Fruit fly (Drosophila melanogaster) whole organism, embryonic: ENCODE results near the gene ash1.

Experiments
- Atf-2 ChIP-seq: fragments of 200-800 bp; sonication (Bioruptor generic); optimal IDR thresholded peaks from 2 replicates; lab custom pipeline; 2016; ENCODE audit warnings: missing biosample characterization, missing genetic modification characterization
- CG10366 ChIP-seq: fragments of 200-800 bp; sonication (Bioruptor generic); IDR thresholded peaks from 2 replicates; pipeline ENCODE4 v1.3.6; 2022; ENCODE audit warnings: missing biosample characterization, missing genetic modification characterization
- CG12769 ChIP-seq: fragments of 200-800 bp; sonication (Bioruptor generic); optimal IDR thresholded peaks from 2 replicates; lab custom pipeline; 2019; ENCODE audit warnings: missing biosample characterization, mild to moderate bottlenecking, missing genetic modification characterization, moderate library complexity
- CG16815 ChIP-seq: fragments of 200-800 bp; sonication (Bioruptor generic); optimal IDR thresholded peaks from 3 replicates; lab custom pipeline; 2017; ENCODE audit warnings: missing biosample characterization, mild to moderate bottlenecking, missing genetic modification characterization
- CG17328 ChIP-seq: fragments of 200-800 bp; sonication (Bioruptor generic); IDR thresholded peaks from 2 replicates; pipeline ENCODE4 v1.3.6; 2022; ENCODE audit warnings: missing biosample characterization, missing genetic modification characterization
- CG17912 ChIP-seq: fragments of 200-800 bp; sonication (Bioruptor generic); optimal IDR thresholded peaks from 2 replicates; lab custom pipeline; 2018; ENCODE audit warnings: missing biosample characterization, mild to moderate bottlenecking, missing genetic modification characterization
- CG18599 ChIP-seq: fragments of 200-800 bp; sonication (Bioruptor generic); optimal IDR thresholded peaks from 3 replicates; lab custom pipeline; 2017; ENCODE audit warnings: missing biosample characterization, missing genetic modification characterization, mild to moderate bottlenecking, moderate library complexity, missing genetic modification reagents
- CG31388 ChIP-seq: fragments of 200-800 bp; sonication (Bioruptor generic); optimal IDR thresholded peaks from 2 replicates; lab custom pipeline; 2016; ENCODE audit warnings: missing biosample characterization, missing genetic modification characterization
- CG3281 ChIP-seq: fragments of 200-800 bp; sonication (Bioruptor generic); optimal IDR thresholded peaks from 3 replicates; lab custom pipeline; 2017; ENCODE audit warnings: missing biosample characterization, mild to moderate bottlenecking, missing genetic modification characterization
- CG4404 ChIP-seq: fragments of 200-800 bp; sonication (Bioruptor generic); IDR thresholded peaks from 2 replicates; pipeline ENCODE4 v1.3.6; 2022; ENCODE audit warnings: missing biosample characterization, missing genetic modification characterization
- CG4820 ChIP-seq: fragments of 200-800 bp; sonication (Bioruptor generic); optimal IDR thresholded peaks from 3 replicates; lab custom pipeline; 2016; ENCODE audit warnings: missing biosample characterization, missing genetic modification characterization
- CG6272 ChIP-seq: fragments of 200-800 bp; sonication (Bioruptor generic); IDR thresholded peaks from 2 replicates; pipeline ENCODE4 v1.3.6; 2022; ENCODE audit warnings: missing biosample characterization, missing genetic modification characterization
- CG8089 ChIP-seq: fragments of 200-800 bp; sonication (Bioruptor generic); optimal IDR thresholded peaks from 3 replicates; lab custom pipeline; 2016; ENCODE audit warnings: missing biosample characterization, missing genetic modification characterization
- CG8281 ChIP-seq: fragments of 200-800 bp; sonication (Bioruptor generic); optimal IDR thresholded peaks from 2 replicates; lab custom pipeline; 2018; ENCODE audit warnings: missing biosample characterization, mild to moderate bottlenecking, missing genetic modification characterization, moderate library complexity
- CG8478 ChIP-seq: fragments of >200 bp; optimal IDR thresholded peaks from 2 replicates; lab custom pipeline; 2018
- CoRest ChIP-seq: fragments of 200-800 bp; sonication (Bioruptor generic); optimal IDR thresholded peaks from 3 replicates; lab custom pipeline; 2018; ENCODE audit warnings: missing biosample characterization, mild to moderate bottlenecking, missing genetic modification characterization, moderate library complexity
- Fer3 ChIP-seq: fragments of 200-800 bp; sonication (Bioruptor generic); optimal IDR thresholded peaks from 2 replicates; lab custom pipeline; 2018; ENCODE audit warnings: missing biosample characterization, mild to moderate bottlenecking, missing genetic modification characterization, moderate library complexity
- GATAe ChIP-seq: fragments of 200-800 bp; sonication (Bioruptor generic); conservative IDR thresholded peaks from 2 replicates; pipeline ENCODE4 v1.3.6; 2022; ENCODE audit warnings: missing biosample characterization, missing genetic modification characterization
- H15 ChIP-seq: fragments of 200-800 bp; sonication (Bioruptor generic); IDR thresholded peaks from 3 replicates; pipeline ENCODE4 v1.3.6; 2022; ENCODE audit warnings: missing biosample characterization, missing genetic modification characterization
- HLH4C ChIP-seq: fragments of 200-800 bp; sonication (Bioruptor generic); IDR thresholded peaks from 3 replicates; pipeline ENCODE4 v1.3.6; 2022; ENCODE audit warnings: missing biosample characterization, missing genetic modification characterization; ENCODE audit not compliant: partially characterized antibody
- HLH54F ChIP-seq: fragments of 200-800 bp; sonication (Bioruptor generic); optimal IDR thresholded peaks from 3 replicates; lab custom pipeline; 2016; ENCODE audit warnings: missing biosample characterization, missing genetic modification characterization
- Hmr ChIP-seq: fragments of 200-800 bp; sonication (Bioruptor generic); optimal IDR thresholded peaks from 3 replicates; lab custom pipeline; 2017; ENCODE audit warnings: mild to moderate bottlenecking, missing biosample characterization, missing genetic modification reagents, missing genetic modification characterization
- Mrtf ChIP-seq: fragments of 200-800 bp; sonication (Bioruptor generic); IDR thresholded peaks from 3 replicates; pipeline ENCODE4 v1.3.6; 2022; ENCODE audit warnings: missing biosample characterization, missing genetic modification characterization
- NC2α ChIP-seq: fragments of 200-800 bp; sonication (Bioruptor generic); optimal IDR thresholded peaks from 2 replicates; lab custom pipeline; 2016; ENCODE audit warnings: missing biosample characterization, missing genetic modification characterization
- Neu2 ChIP-seq: fragments of 200-800 bp; sonication (Bioruptor generic); optimal IDR thresholded peaks from 3 replicates; lab custom pipeline; 2016; ENCODE audit warnings: missing biosample characterization, missing genetic modification characterization, borderline replicate concordance
- NfI ChIP-seq: fragments of 200-800 bp; sonication (Bioruptor generic); optimal IDR thresholded peaks from 3 replicates; lab custom pipeline; 2018; ENCODE audit warnings: missing biosample characterization, mild to moderate bottlenecking, missing genetic modification characterization, moderate library complexity
- Rx ChIP-seq: fragments of 200-800 bp; sonication (Bioruptor generic); IDR thresholded peaks from 2 replicates; pipeline ENCODE4 v1.3.6; 2022; ENCODE audit warnings: missing biosample characterization, missing genetic modification characterization
- Sin3A ChIP-seq: fragments of >200 bp; optimal IDR thresholded peaks from 2 replicates; lab custom pipeline; 2018
- Spps ChIP-seq: fragments of 200-800 bp; sonication (Bioruptor generic); optimal IDR thresholded peaks from 2 replicates; lab custom pipeline; 2018; ENCODE audit warnings: missing biosample characterization, mild to moderate bottlenecking, missing genetic modification characterization
- Vsx1 ChIP-seq: fragments of 200-800 bp; sonication (Bioruptor generic); optimal IDR thresholded peaks from 2 replicates; lab custom pipeline; 2017; ENCODE audit warnings: missing biosample characterization, mild to moderate bottlenecking, missing genetic modification characterization, missing genetic modification reagents
- amos ChIP-seq: fragments of 200-800 bp; sonication (Bioruptor generic); IDR thresholded peaks from 2 replicates; pipeline ENCODE4 v1.3.6; 2022; ENCODE audit warnings: missing biosample characterization, missing genetic modification characterization; ENCODE audit not compliant: partially characterized antibody
- aop ChIP-seq: fragments of 200-800 bp; sonication (Bioruptor generic); IDR thresholded peaks from 2 replicates; pipeline ENCODE4 v1.3.6; 2022; ENCODE audit warnings: missing biosample characterization, missing genetic modification characterization
- chif ChIP-seq, 2 experiments: fragments of 200-800 bp; sonication (Bioruptor generic); optimal IDR thresholded peaks; 3 replicates each; lab custom pipeline; 2016; ENCODE audit warnings: missing biosample characterization in 2 of 2, missing genetic modification characterization in 2 of 2
- crc ChIP-seq: fragments of 200-800 bp; sonication (Bioruptor generic); optimal IDR thresholded peaks from 2 replicates; lab custom pipeline; 2016; ENCODE audit warnings: missing biosample characterization, missing genetic modification characterization
- dan ChIP-seq: fragments of 200-800 bp; sonication (Bioruptor generic); IDR thresholded peaks from 2 replicates; pipeline ENCODE4 v1.3.6; 2022; ENCODE audit warnings: missing biosample characterization, missing genetic modification characterization
- dimm ChIP-seq: fragments of 200-800 bp; sonication (Bioruptor generic); IDR thresholded peaks from 2 replicates; pipeline ENCODE4 v1.3.6; 2022; ENCODE audit warnings: missing biosample characterization, missing genetic modification characterization
- dpn ChIP-seq, 2 experiments: fragments of 200-800 bp; sonication (Bioruptor generic); optimal IDR thresholded peaks; 3 replicates each; lab custom pipeline; 2016; ENCODE audit warnings: missing biosample characterization in 2 of 2, missing genetic modification characterization in 2 of 2
- eyg ChIP-seq: fragments of 200-800 bp; sonication (Bioruptor generic); optimal IDR thresholded peaks from 3 replicates; lab custom pipeline; 2016; ENCODE audit warnings: missing biosample characterization, missing genetic modification characterization
- fu2 ChIP-seq: fragments of 200-800 bp; sonication (Bioruptor generic); optimal IDR thresholded peaks from 2 replicates; lab custom pipeline; 2016; ENCODE audit warnings: missing biosample characterization, missing genetic modification characterization
- gce ChIP-seq: fragments of 200-800 bp; sonication (Bioruptor generic); IDR thresholded peaks from 3 replicates; pipeline ENCODE4 v1.3.6; 2022; ENCODE audit warnings: missing biosample characterization, missing genetic modification characterization
- gcm2 ChIP-seq: fragments of 200-800 bp; sonication (Bioruptor generic); optimal IDR thresholded peaks from 2 replicates; lab custom pipeline; 2016; ENCODE audit warnings: missing biosample characterization, missing genetic modification characterization
- nom ChIP-seq: fragments of 200-800 bp; sonication (Bioruptor generic); optimal IDR thresholded peaks from 2 replicates; lab custom pipeline; 2017; ENCODE audit warnings: missing biosample characterization, missing genetic modification characterization, mild to moderate bottlenecking, moderate library complexity, missing genetic modification reagents
- pan ChIP-seq, 4 experiments: fragments of >200 bp in 3 of 4; fragments of 200-800 bp in 1 of 4; sonication (Bioruptor generic) in 1 of 4; optimal IDR thresholded peaks in 3 of 4; IDR thresholded peaks in 1 of 4; 2 replicates each; pipeline versions ENCODE4 v1.3.6 to Lab custom; 2017 to 2022; ENCODE audit warnings: missing biosample characterization in 2 of 4, missing genetic modification characterization in 2 of 4, mixed read lengths in 1 of 4
- sd ChIP-seq: fragments of 200-800 bp; sonication (Bioruptor generic); optimal IDR thresholded peaks from 3 replicates; lab custom pipeline; 2018; ENCODE audit warnings: missing biosample characterization, mild to moderate bottlenecking, missing genetic modification characterization, moderate library complexity
- seq ChIP-seq: fragments of 200-800 bp; sonication (Bioruptor generic); IDR thresholded peaks from 2 replicates; pipeline ENCODE4 v1.3.6; 2022; ENCODE audit warnings: missing biosample characterization, missing genetic modification characterization
- slp2 ChIP-seq: fragments of 200-800 bp; sonication (Bioruptor generic); optimal IDR thresholded peaks from 2 replicates; lab custom pipeline; 2016; ENCODE audit warnings: missing biosample characterization, missing genetic modification characterization
- sna ChIP-seq: fragments of 200-800 bp; sonication (Bioruptor generic); IDR thresholded peaks from 2 replicates; pipeline ENCODE4 v1.3.6; 2022; ENCODE audit warnings: missing biosample characterization, missing genetic modification characterization; ENCODE audit not compliant: partially characterized antibody
- sr ChIP-seq: fragments of 200-800 bp; sonication (Bioruptor generic); IDR thresholded peaks from 3 replicates; pipeline ENCODE4 v1.3.6; 2022; ENCODE audit warnings: missing biosample characterization, missing genetic modification characterization
- vnd ChIP-seq: fragments of 200-800 bp; sonication (Bioruptor generic); IDR thresholded peaks from 3 replicates; pipeline ENCODE4 v1.3.6; 2022; ENCODE audit warnings: missing biosample characterization, missing genetic modification characterization; ENCODE audit not compliant: partially characterized antibody
- vvl ChIP-seq: fragments of 200-800 bp; sonication (Bioruptor generic); IDR thresholded peaks from 2 replicates; pipeline ENCODE4 v1.3.6; 2022; ENCODE audit warnings: missing biosample characterization, missing genetic modification characterization

ash1 gene

DNA sequence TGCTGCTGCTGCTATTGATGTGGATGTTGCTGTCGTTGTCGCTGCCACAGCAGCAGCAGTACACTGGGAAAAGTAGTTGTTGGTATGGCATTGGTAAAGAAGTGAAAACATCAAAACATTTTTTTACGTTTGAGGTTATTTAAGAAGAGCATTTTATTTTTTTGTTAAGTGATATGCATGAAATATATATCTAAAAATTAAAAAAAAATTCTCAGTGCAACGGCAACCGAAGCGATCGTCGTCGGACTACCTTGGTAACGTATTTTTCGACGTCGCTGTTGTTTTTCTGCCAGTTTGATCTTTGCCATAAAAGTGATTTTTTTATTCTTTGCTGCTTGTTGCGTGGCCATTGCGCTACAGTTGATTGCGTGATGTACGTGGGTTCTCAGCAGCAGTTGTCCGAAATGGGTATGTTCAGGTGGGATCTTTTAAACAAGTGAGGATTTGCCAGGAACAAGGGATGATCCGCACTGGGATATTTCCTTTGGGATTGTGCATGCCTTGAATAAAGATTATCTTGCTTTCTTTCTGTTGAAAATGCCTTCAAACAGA lies 37.8 kb downstream of the ash1 start (continued):
- TF ChIP-seq CG18599: peak; percentile 94
- TF ChIP-seq amos (GFP tag; lab: Robert Waterston, UW): no peak
- peak; percentile 92 for TF ChIP-seq Vsx1 (GFP tag; lab: Kevin White, UChicago)
- peak; percentile 94 for TF ChIP-seq H15 (GFP tag; lab: Robert Waterston, UW)
- peak; percentile 98 for TF ChIP-seq vvl (GFP tag; lab: Robert Waterston, UW)
- peak; percentile 89 to 96 for TF ChIP-seq chif (GFP tag; optimal IDR thresholded peaks at IDR 0.05; lab: Kevin White, UChicago)
- peak; percentile 97 for TF ChIP-seq CoRest
- TF ChIP-seq fu2: peak; percentile 81
- TF ChIP-seq dpn (GFP tag; optimal IDR thresholded peaks at IDR 0.05; lab: Kevin White, UChicago): peak; percentile 93 to 96
- TF ChIP-seq CG8089: peak; percentile 90
- peak; percentile 68 for TF ChIP-seq eyg (GFP tag; lab: Kevin White, UChicago)
- TF ChIP-seq CG4404 (GFP tag; lab: Robert Waterston, UW): peak; percentile 98
- peak; percentile 71; the same call in 2 of the 3 replicates for TF ChIP-seq sr (GFP tag; lab: Robert Waterston, UW)
- no peak for TF ChIP-seq Sin3A (lab: Kevin White, UChicago)
- TF ChIP-seq CG17328: peak; percentile 97
- TF ChIP-seq Spps (tag; lab: Kevin White, UChicago): peak; percentile 95
- peak; percentile 83 for TF ChIP-seq dimm (GFP tag; lab: Robert Waterston, UW)
- peak; percentile 90 for TF ChIP-seq HLH54F (GFP tag; lab: Kevin White, UChicago)
- peak; percentile 93 for TF ChIP-seq Hmr
- peak; percentile 94 for TF ChIP-seq Fer3 (tag; lab: Kevin White, UChicago)
- TF ChIP-seq dan (GFP tag; lab: Robert Waterston, UW): no peak; the same call in 1 of the 2 replicates
- TF ChIP-seq slp2 (GFP tag; lab: Kevin White, UChicago): peak; percentile 90
- TF ChIP-seq CG8281 (tag; lab: Kevin White, UChicago): peak; percentile 82
- peak; percentile 84 for TF ChIP-seq aop (GFP tag; lab: Robert Waterston, UW)
- peak; percentile 81 for TF ChIP-seq CG17912 (GFP tag; lab: Kevin White, UChicago)
- peak; percentile 91 for TF ChIP-seq CG12769
- peak; percentile 80 for TF ChIP-seq crc
- peak; percentile 82 for TF ChIP-seq sd
- TF ChIP-seq CG31388: peak; percentile 90
- TF ChIP-seq CG10366 (GFP tag; lab: Robert Waterston, UW): peak; percentile 95
- peak; percentile 94 for TF ChIP-seq seq
- peak; percentile 87 for TF ChIP-seq Neu2 (GFP tag; lab: Kevin White, UChicago)
- no peak for TF ChIP-seq pan (optimal IDR thresholded peaks at IDR 0.05; lab: Kevin White, UChicago)
- peak in 1 of 2 experiments; percentile 94 for TF ChIP-seq pan (GFP tag; optimal IDR thresholded peaks at IDR 0.05 in 1 of 2, IDR thresholded peaks at IDR 0.05 in 1 of 2)
- TF ChIP-seq Atf-2 (GFP tag; lab: Kevin White, UChicago): peak; percentile 91
- peak; percentile 89 for TF ChIP-seq gce (GFP tag; lab: Robert Waterston, UW)
- peak; percentile 93 for TF ChIP-seq CG3281
- TF ChIP-seq CG16815 (GFP tag; lab: Kevin White, UChicago): peak; percentile 95
- TF ChIP-seq NC2α (GFP tag; lab: Kevin White, UChicago): peak; percentile 87
- peak; percentile 87 for TF ChIP-seq Rx (GFP tag; lab: Robert Waterston, UW)
- TF ChIP-seq sna: no peak
- peak; percentile 76 for TF ChIP-seq GATAe (GFP tag; lab: Robert Waterston, UW)
- TF ChIP-seq gcm2: peak; percentile 91
- TF ChIP-seq vnd (GFP tag; lab: Robert Waterston, UW): no peak
- TF ChIP-seq CG4820 (GFP tag; lab: Kevin White, UChicago): peak; percentile 95
- no peak for TF ChIP-seq CG8478 (lab: Kevin White, UChicago)
- peak; percentile 93 for TF ChIP-seq NfI (GFP tag; lab: Kevin White, UChicago)
- TF ChIP-seq CG6272 (GFP tag; lab: Robert Waterston, UW): peak; percentile 84
- peak; percentile 93 for TF ChIP-seq Mrtf (GFP tag; lab: Robert Waterston, UW)
- peak; percentile 98 for TF ChIP-seq nom
- no peak for TF ChIP-seq HLH4C (GFP tag; lab: Robert Waterston, UW)
